Worm (Caenorhabditis elegans): ENCODE measurements around the gene F22F7.8.

The F22F7.8 gene

ce11 chrV:2126554-2126953 is 4.8 kb upstream of the F22F7.8 start:
- TF ChIP-seq elt-2 (tag; optimal IDR thresholded peaks at IDR 0.05) (peak; percentile 21), ceh-28 (tag; optimal IDR thresholded peaks at IDR 0.05) (no peak), ceh-82 (tag; optimal IDR thresholded peaks at IDR 0.05) (no peak), fkh-10 (GFP tag; optimal IDR thresholded peaks at IDR 0.05) (no peak), lin-39 (tag; optimal IDR thresholded peaks at IDR 0.05) (peak; percentile 11)

DNA sequence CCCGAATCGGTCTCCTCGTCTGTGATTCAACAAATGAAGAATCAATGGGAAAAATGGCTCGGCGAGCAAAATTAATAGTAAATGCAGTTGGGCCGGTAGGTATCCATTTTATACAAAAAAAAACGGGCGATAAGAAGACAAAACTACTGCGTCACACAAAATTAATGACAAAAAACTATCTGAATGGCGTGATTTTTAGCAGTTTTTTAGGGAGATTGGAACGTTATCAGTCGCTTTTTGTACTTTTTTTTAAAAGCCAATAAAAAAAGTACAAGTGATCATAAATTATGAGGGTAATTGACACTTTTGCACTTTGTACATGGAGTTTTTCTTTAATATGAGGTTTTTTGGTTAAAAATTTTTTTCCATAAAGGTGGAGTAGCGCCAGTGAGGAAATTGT is 1.4 kb upstream of the F22F7.8 start:
- TF ChIP-seq elt-2 (tag; optimal IDR thresholded peaks at IDR 0.05) (peak; percentile 84), pqm-1 (tag; optimal IDR thresholded peaks at IDR 0.05) (peak; percentile 72), mdl-1 (tag; optimal IDR thresholded peaks at IDR 0.05) (no peak)

ce11 chrV:2122517-2122916 is 757 bp upstream of the F22F7.8 start, which contains the start of gene F22F7.2:
Gene F22F7.2, plus strand, starts transcription at chrV:2122782.
- TF ChIP-seq nhr-28 (tag; optimal IDR thresholded peaks at IDR 0.05) = no peak
- TF ChIP-seq nhr-77 (tag; optimal IDR thresholded peaks at IDR 0.05) = no peak
- TF ChIP-seq elt-2 (tag; optimal IDR thresholded peaks at IDR 0.05) = peak; percentile 52
- peak; percentile 31 for TF ChIP-seq pqm-1 (tag; optimal IDR thresholded peaks at IDR 0.05)
- TF ChIP-seq hmg-11 (tag; optimal IDR thresholded peaks at IDR 0.05) = no peak
- no peak for TF ChIP-seq egl-27 (tag; optimal IDR thresholded peaks at IDR 0.05)
- TF ChIP-seq tbx-2 (tag; optimal IDR thresholded peaks at IDR 0.05) = no peak
- peak; percentile 3 for TF ChIP-seq nfya-1 (tag; optimal IDR thresholded peaks at IDR 0.05; ENCODE audit: insufficient read depth)
- TF ChIP-seq fkh-2 (tag; optimal IDR thresholded peaks at IDR 0.05) = no peak
- TF ChIP-seq nhr-67 (tag; optimal IDR thresholded peaks at IDR 0.05) = no peak
- TF ChIP-seq fkh-10 (GFP tag; optimal IDR thresholded peaks at IDR 0.05) = no peak
- no peak for TF ChIP-seq mdl-1 (tag; optimal IDR thresholded peaks at IDR 0.05)
- no peak for TF ChIP-seq nhr-11 (tag; optimal IDR thresholded peaks at IDR 0.05)

ce11 chrV:2119529-2119928 is 2.2 kb downstream of the F22F7.8 start, which contains the start of gene F22F7.11:
Gene F22F7.11, plus strand, starts transcription at chrV:2119829.
- TF ChIP-seq ceh-82 (tag; optimal IDR thresholded peaks at IDR 0.05) (no peak), nhr-23 (tag; optimal IDR thresholded peaks at IDR 0.05) (no peak), nhr-25 (tag; optimal IDR thresholded peaks at IDR 0.05) (no peak), sea-2 (GFP tag; optimal IDR thresholded peaks at IDR 0.05) (no peak)

DNA sequence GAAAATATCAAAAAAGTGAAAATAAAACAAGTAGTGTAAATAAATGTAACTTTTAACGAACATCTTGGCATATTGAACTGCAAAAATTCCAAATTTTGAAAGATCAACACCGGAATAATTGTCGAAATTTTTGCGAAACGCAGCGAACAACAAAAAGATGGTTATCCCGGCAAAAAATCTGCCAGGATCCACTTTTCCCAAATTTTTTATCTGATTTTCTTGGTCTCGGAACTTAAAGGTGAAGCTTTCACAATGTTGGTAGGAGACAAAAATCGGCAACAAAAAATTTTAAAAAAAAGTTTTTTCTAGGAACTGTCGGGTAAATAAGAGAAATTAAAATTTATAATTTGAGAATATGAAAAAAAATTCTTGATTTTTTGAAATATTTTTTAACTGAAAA is 3.2 kb downstream of the F22F7.8 start, which contains the start of gene bgnt-1.2:
Gene bgnt-1.2, minus strand, starts transcription at position 101 of the 400 bp plus-strand sequence.
- no peak for TF ChIP-seq nfya-1 (tag; optimal IDR thresholded peaks at IDR 0.05; ENCODE audit: insufficient read depth)

DNA sequence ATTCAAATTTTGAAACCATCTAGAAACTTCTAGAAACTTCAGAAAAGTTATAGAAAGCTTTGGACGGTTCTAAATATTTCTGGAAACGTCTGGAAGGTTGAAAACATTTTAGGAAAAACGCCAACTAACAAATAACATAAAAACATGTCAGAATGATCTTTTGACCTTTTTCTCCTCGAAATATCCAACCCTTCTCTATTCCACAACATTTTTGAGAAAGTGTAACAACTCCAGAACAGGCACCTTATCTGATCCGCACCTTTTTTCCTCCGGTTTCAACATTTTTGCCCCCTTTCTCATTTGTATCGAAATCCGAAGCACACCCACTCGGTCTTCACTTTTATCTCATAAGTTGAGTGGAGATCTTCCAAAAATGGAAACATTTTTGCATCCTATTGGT is 11.4 kb downstream of the F22F7.8 start, which contains the start of gene F22F7.3:
Gene F22F7.3, plus strand, starts transcription at position 301 of the 400 bp plus-strand sequence.
- TF ChIP-seq mdl-1 (tag; optimal IDR thresholded peaks at IDR 0.05) = no peak

ce11 chrV:2109295-2109694 is 12.5 kb downstream of the F22F7.8 start, which contains the start of gene ckb-4:
Gene ckb-4, minus strand, starts transcription at chrV:2109434.
- TF ChIP-seq ZK546.5 (tag; optimal IDR thresholded peaks at IDR 0.05) (no peak), nhr-23 (tag; optimal IDR thresholded peaks at IDR 0.05) (peak; percentile 39), R02D3.7 (tag; optimal IDR thresholded peaks at IDR 0.05) (no peak), snpc-4 (tag; optimal IDR thresholded peaks at IDR 0.05) (peak; percentile 72), pha-4 (tag; optimal IDR thresholded peaks at IDR 0.05) (peak; percentile 86), elt-2 (tag; optimal IDR thresholded peaks at IDR 0.05) (peak; percentile 36), nhr-25 (tag; optimal IDR thresholded peaks at IDR 0.05) (peak; percentile 11), lin-15B (tag; optimal IDR thresholded peaks at IDR 0.05) (peak; percentile 60), zag-1 (tag; optimal IDR thresholded peaks at IDR 0.05) (no peak), unc-62 (GFP tag; optimal IDR thresholded peaks at IDR 0.05) (no peak), hmg-11 (tag; optimal IDR thresholded peaks at IDR 0.05) (peak; percentile 58), lin-39 (tag; optimal IDR thresholded peaks at IDR 0.05) (peak; percentile 15)

- no peak for TF ChIP-seq mml-1 (tag; optimal IDR thresholded peaks at IDR 0.05)
- TF ChIP-seq zag-1 (tag; optimal IDR thresholded peaks at IDR 0.05) = no peak
- TF ChIP-seq ztf-11 (tag; optimal IDR thresholded peaks at IDR 0.05) = no peak
- no peak for TF ChIP-seq egl-5 (tag; optimal IDR thresholded peaks at IDR 0.05)
- TF ChIP-seq nhr-43 (tag; optimal IDR thresholded peaks at IDR 0.05; ENCODE audit: poor library complexity, severe bottlenecking) = no peak
- TF ChIP-seq mdl-1 (tag; optimal IDR thresholded peaks at IDR 0.05) = no peak
- TF ChIP-seq skn-1 (tag; optimal IDR thresholded peaks at IDR 0.05) = no peak
- TF ChIP-seq egl-27 (tag; optimal IDR thresholded peaks at IDR 0.05) = no peak
- TF ChIP-seq elt-2 (tag; optimal IDR thresholded peaks at IDR 0.05) = no peak
These were observed 15.8 kb downstream of the F22F7.8 start, which contains the start of gene F22F7.4 for ce11 chrV:2105976-2106375. Gene F22F7.4, minus strand, starts transcription at chrV:2106076.

Measured in whole organism, L3 larva.